Worm (Caenorhabditis elegans) whole organism, L2 larva: ENCODE measurements around the gene rps-8.

Experiments
- blmp-1 ChIP-seq: sonication (generic microtip); optimal IDR thresholded peaks from 2 replicates; lab custom pipeline; 2017; ENCODE audit warnings: missing genetic modification characterization, mild to moderate bottlenecking, missing compliant biosample characterization, antibody characterized with exemption, moderate library complexity; ENCODE audit not compliant: insufficient read depth
- elt-1 ChIP-seq: fragments of 150-350 bp; optimal IDR thresholded peaks from 2 replicates; lab custom pipeline; 2014; ENCODE audit warnings: missing biosample characterization, missing genetic modification characterization
- nhr-21 ChIP-seq: fragments of 150-350 bp; optimal IDR thresholded peaks from 2 replicates; lab custom pipeline; 2014; ENCODE audit warnings: missing biosample characterization, missing genetic modification characterization
- nhr-23 ChIP-seq: fragments of 150-350 bp; optimal IDR thresholded peaks from 2 replicates; lab custom pipeline; 2014; ENCODE audit warnings: missing biosample characterization, missing genetic modification reagents, missing genetic modification characterization
- nhr-6 ChIP-seq: fragments of 150-350 bp; optimal IDR thresholded peaks from 2 replicates; lab custom pipeline; 2014; ENCODE audit warnings: missing biosample characterization, missing genetic modification characterization
- nhr-77 ChIP-seq: fragments of 150-350 bp; optimal IDR thresholded peaks from 2 replicates; lab custom pipeline; 2014; ENCODE audit warnings: missing biosample characterization, missing genetic modification characterization
- ztf-11 ChIP-seq: sonication (generic microtip); optimal IDR thresholded peaks from 2 replicates; lab custom pipeline; 2017; ENCODE audit warnings: missing biosample characterization, missing genetic modification characterization

DNA sequence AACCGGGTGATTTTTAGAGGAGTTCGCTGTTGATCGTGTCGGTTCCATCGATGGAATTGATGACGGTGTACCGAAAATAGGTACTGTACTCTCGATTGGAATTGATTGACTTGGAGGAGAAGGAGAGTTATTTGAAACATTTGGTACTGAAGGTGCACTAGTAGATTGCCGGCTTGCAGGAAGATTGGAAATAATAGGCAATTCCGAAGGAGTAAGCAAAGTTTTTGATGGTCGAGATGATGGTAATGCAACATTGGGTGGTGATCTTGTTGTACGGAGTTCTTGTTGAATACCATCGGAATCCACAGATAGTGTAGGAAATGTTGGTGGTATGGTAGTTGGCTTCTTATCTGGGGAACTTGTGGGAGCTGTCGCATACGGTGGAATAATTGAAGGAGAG, 25.4 kb upstream of the rps-8 start:
- TF ChIP-seq elt-1 = no peak
- no peak for TF ChIP-seq nhr-77 (tag; lab: Kevin White, UChicago)
- no peak for TF ChIP-seq nhr-6 (tag; lab: Kevin White, UChicago)
- TF ChIP-seq nhr-23 (tag; lab: Kevin White, UChicago) = no peak
- no peak for TF ChIP-seq blmp-1 (tag; lab: Kevin White, UChicago)
- TF ChIP-seq ztf-11 (tag; lab: Kevin White, UChicago) = no peak
- no peak for TF ChIP-seq nhr-21 (tag; lab: Kevin White, UChicago)
